Worm (Caenorhabditis elegans) whole organism, early embryonic: ENCODE data around the gene sre-8.

ENCODE experiments used
- B0310.2 ChIP-seq: sonication (generic microtip); optimal IDR thresholded peaks from 2 replicates; lab custom pipeline; 2016; ENCODE audit warnings: mild to moderate bottlenecking, missing genetic modification characterization, missing compliant biosample characterization
- ama-1 ChIP-seq: fragments of 150-350 bp; optimal IDR thresholded peaks from 2 replicates; lab custom pipeline; 2014
- ceh-13 ChIP-seq: fragments of 200-800 bp; sonication (Bioruptor generic); optimal IDR thresholded peaks from 2 replicates; lab custom pipeline; 2018; ENCODE audit warnings: mild to moderate bottlenecking, missing genetic modification characterization, missing compliant biosample characterization
- ceh-36 ChIP-seq: sonication (generic microtip); optimal IDR thresholded peaks from 2 replicates; lab custom pipeline; 2016; ENCODE audit warnings: missing genetic modification characterization, inconsistent platforms, missing compliant biosample characterization
- ets-7 ChIP-seq: sonication (generic microtip); optimal IDR thresholded peaks from 2 replicates; lab custom pipeline; 2016; ENCODE audit warnings: missing genotype, missing genetic modification characterization, missing compliant biosample characterization
- hmbx-1 ChIP-seq: sonication (generic microtip); optimal IDR thresholded peaks from 2 replicates; lab custom pipeline; 2016; ENCODE audit warnings: mild to moderate bottlenecking, missing genetic modification characterization, missing compliant biosample characterization
- pes-1 ChIP-seq: fragments of 200-800 bp; sonication (Bioruptor generic); IDR thresholded peaks from 2 replicates; pipeline ENCODE4 v1.3.6; 2022; ENCODE audit warnings: missing genetic modification reagents, missing genetic modification characterization, missing compliant biosample characterization
- sea-1 ChIP-seq: fragments of 200-800 bp; sonication (Bioruptor generic); conservative IDR thresholded peaks from 2 replicates; pipeline ENCODE4 v1.3.6; 2022; ENCODE audit warnings: missing genetic modification characterization, missing compliant biosample characterization
- tbx-11 ChIP-seq: fragments of 200-800 bp; sonication (Bioruptor generic); IDR thresholded peaks from 2 replicates; pipeline ENCODE4 v1.3.6; 2022; ENCODE audit warnings: missing genetic modification characterization, missing compliant biosample characterization

ce11 chrV:14296499-14296898, 39.6 kb downstream of the sre-8 start, which contains the start of gene F14D7.3:
- TF ChIP-seq ama-1, result no peak
- TF ChIP-seq tbx-11 (GFP tag; lab: Robert Waterston, UW), result no peak
- no peak for TF ChIP-seq sea-1 (GFP tag; lab: Robert Waterston, UW)
- no peak for TF ChIP-seq B0310.2 (tag; lab: Kevin White, UChicago)
- no peak for TF ChIP-seq hmbx-1 (tag; lab: Kevin White, UChicago)
- TF ChIP-seq ceh-36 (tag; lab: Kevin White, UChicago), result no peak
- TF ChIP-seq pes-1 (GFP tag; lab: Robert Waterston, UW), result no peak
- TF ChIP-seq ets-7 (tag; lab: Kevin White, UChicago), result no peak
- no peak for TF ChIP-seq ceh-13 (GFP tag; lab: Kevin White, UChicago)
